Worm (Caenorhabditis elegans) whole organism, young adult: ENCODE results near the gene M163.11.
A peak's percentile ranks its signal among the peaks of the same experiment; 100 is the strongest.

Experiments used
- B0035.1 ChIP-seq: sonication (generic microtip); optimal IDR thresholded peaks from 2 replicates; lab custom pipeline; 2016; ENCODE audit warnings: missing genetic modification characterization, mild to moderate bottlenecking, missing compliant biosample characterization, missing genotype, missing genetic modification reagents
- C17E4.6 ChIP-seq: fragments of 200-800 bp; sonication (Bioruptor generic); IDR thresholded peaks from 2 replicates; pipeline ENCODE4 v1.3.6; 2022; ENCODE audit warnings: missing genetic modification reagents, missing genetic modification characterization, missing compliant biosample characterization
- F22D6.2 ChIP-seq: sonication (generic microtip); optimal IDR thresholded peaks from 2 replicates; lab custom pipeline; 2016; ENCODE audit warnings: mild to moderate bottlenecking, missing genetic modification characterization, missing compliant biosample characterization
- K11D2.4 ChIP-seq: fragments of 200-800 bp; sonication (Bioruptor generic); IDR thresholded peaks from 2 replicates; pipeline ENCODE4 v1.3.6; 2022; ENCODE audit warnings: missing genetic modification reagents, missing genetic modification characterization, missing compliant biosample characterization
- ZK185.1 ChIP-seq: sonication (generic microtip); optimal IDR thresholded peaks from 2 replicates; lab custom pipeline; 2016; ENCODE audit warnings: mild to moderate bottlenecking, missing genetic modification characterization, missing compliant biosample characterization; ENCODE audit not compliant: poor library complexity, severe bottlenecking
- ama-1 ChIP-seq, 3 experiments: fragments of 150-350 bp in 1 of 3; sonication (generic microtip) in 2 of 3; optimal IDR thresholded peaks; 2 replicates each; lab custom pipeline; 2014 to 2018; ENCODE audit warnings: missing biosample characterization in 2 of 3, missing genetic modification characterization in 2 of 3, missing genetic modification reagents in 2 of 3
- attf-3 ChIP-seq: fragments of 200-800 bp; sonication (Bioruptor generic); conservative IDR thresholded peaks from 2 replicates; pipeline ENCODE4 v1.3.6; 2022; ENCODE audit warnings: missing genetic modification reagents, missing genetic modification characterization, missing compliant biosample characterization
- attf-5 ChIP-seq: fragments of 200-800 bp; sonication (Bioruptor generic); optimal IDR thresholded peaks from 2 replicates; lab custom pipeline; 2018; ENCODE audit warnings: mild to moderate bottlenecking, missing genetic modification characterization, missing compliant biosample characterization
- attf-6 ChIP-seq: fragments of 200-800 bp; sonication (Bioruptor generic); IDR thresholded peaks from 2 replicates; pipeline ENCODE4 v1.3.6; 2022; ENCODE audit warnings: missing genetic modification reagents, missing genetic modification characterization, missing compliant biosample characterization
- bed-1 ChIP-seq: fragments of 200-800 bp; sonication (Bioruptor generic); IDR thresholded peaks from 2 replicates; pipeline ENCODE4 v1.3.6; 2022; ENCODE audit warnings: missing genetic modification reagents, missing genetic modification characterization, missing compliant biosample characterization
- bed-2 ChIP-seq: fragments of 200-800 bp; sonication (Bioruptor generic); IDR thresholded peaks from 2 replicates; pipeline ENCODE4 v1.3.6; 2022; ENCODE audit warnings: missing genetic modification reagents, missing genetic modification characterization, missing compliant biosample characterization
- ccch-3 ChIP-seq: fragments of 200-800 bp; sonication (Bioruptor generic); optimal IDR thresholded peaks from 2 replicates; lab custom pipeline; 2018; ENCODE audit warnings: mild to moderate bottlenecking, missing genetic modification characterization, missing compliant biosample characterization
- cebp-1 ChIP-seq, 2 experiments: fragments of 200-800 bp in 1 of 2; sonication (Bioruptor generic) in 1 of 2; sonication (generic microtip) in 1 of 2; IDR thresholded peaks in 1 of 2; optimal IDR thresholded peaks in 1 of 2; 2 replicates each; pipeline versions ENCODE4 v1.3.6 to Lab custom; 2017 to 2022; ENCODE audit warnings: missing compliant biosample characterization in 2 of 2, missing genetic modification characterization in 2 of 2, mild to moderate bottlenecking in 1 of 2, missing genetic modification reagents in 1 of 2, moderate library complexity in 1 of 2
- ceh-27 ChIP-seq: fragments of 200-800 bp; sonication (Bioruptor generic); optimal IDR thresholded peaks from 2 replicates; lab custom pipeline; 2018; ENCODE audit warnings: mild to moderate bottlenecking, missing genetic modification characterization, moderate library complexity, missing compliant biosample characterization
- chd-7 ChIP-seq: sonication (generic microtip); optimal IDR thresholded peaks from 2 replicates; lab custom pipeline; 2016; ENCODE audit warnings: mild to moderate bottlenecking, missing genetic modification characterization, moderate library complexity, missing compliant biosample characterization
- dox-1 ChIP-seq: fragments of 200-800 bp; sonication (Bioruptor generic); IDR thresholded peaks from 2 replicates; pipeline ENCODE4 v1.3.6; 2022; ENCODE audit warnings: missing genetic modification reagents, missing genetic modification characterization, missing compliant biosample characterization
- egl-18 ChIP-seq: fragments of 200-800 bp; sonication (Bioruptor generic); IDR thresholded peaks from 2 replicates; pipeline ENCODE4 v1.3.6; 2022; ENCODE audit warnings: missing genetic modification reagents, missing genetic modification characterization, missing compliant biosample characterization
- fkh-3 ChIP-seq: sonication (generic microtip); optimal IDR thresholded peaks from 2 replicates; lab custom pipeline; 2016; ENCODE audit warnings: mild to moderate bottlenecking, missing genetic modification characterization, missing compliant biosample characterization
- gei-17 ChIP-seq: fragments of 200-800 bp; sonication (Bioruptor generic); optimal IDR thresholded peaks from 2 replicates; lab custom pipeline; 2018; ENCODE audit warnings: mild to moderate bottlenecking, missing genetic modification characterization, missing compliant biosample characterization
- him-1 ChIP-seq: sonication (generic microtip); optimal IDR thresholded peaks from 2 replicates; lab custom pipeline; 2016; ENCODE audit warnings: missing genotype, missing genetic modification reagents, missing genetic modification characterization, missing compliant biosample characterization
- hmg-1.2 ChIP-seq: fragments of 200-800 bp; sonication (Bioruptor generic); IDR thresholded peaks from 2 replicates; pipeline ENCODE4 v1.3.6; 2022; ENCODE audit warnings: missing genetic modification reagents, missing genetic modification characterization, missing compliant biosample characterization
- hrde-1 ChIP-seq: sonication (generic microtip); optimal IDR thresholded peaks from 2 replicates; lab custom pipeline; 2016; ENCODE audit warnings: missing genetic modification characterization, mild to moderate bottlenecking, missing compliant biosample characterization, moderate library complexity, missing genotype, missing genetic modification reagents, borderline replicate concordance
- lag-1 ChIP-seq: fragments of 200-800 bp; sonication (Bioruptor generic); IDR thresholded peaks from 2 replicates; pipeline ENCODE4 v1.3.6; 2022; ENCODE audit warnings: missing genetic modification reagents, missing genetic modification characterization, missing compliant biosample characterization
- lin-26 ChIP-seq: fragments of 200-800 bp; sonication (Bioruptor generic); IDR thresholded peaks from 2 replicates; pipeline ENCODE4 v1.3.6; 2022; ENCODE audit warnings: missing genetic modification reagents, missing genetic modification characterization, missing compliant biosample characterization
- lin-40 ChIP-seq: sonication (generic microtip); optimal IDR thresholded peaks from 2 replicates; lab custom pipeline; 2016; ENCODE audit warnings: missing genetic modification characterization, mild to moderate bottlenecking, missing compliant biosample characterization, missing genotype, missing genetic modification reagents
- lir-1 ChIP-seq: fragments of 200-800 bp; sonication (Bioruptor generic); conservative IDR thresholded peaks from 2 replicates; pipeline ENCODE4 v1.3.6; 2022; ENCODE audit warnings: missing genetic modification reagents, missing genetic modification characterization, missing compliant biosample characterization
- madf-10 ChIP-seq: sonication (generic microtip); optimal IDR thresholded peaks from 2 replicates; lab custom pipeline; 2016; ENCODE audit warnings: mild to moderate bottlenecking, missing genetic modification characterization, missing compliant biosample characterization
- madf-3 ChIP-seq: fragments of 200-800 bp; sonication (Bioruptor generic); IDR thresholded peaks from 2 replicates; pipeline ENCODE4 v1.3.6; 2022; ENCODE audit warnings: missing genetic modification reagents, missing genetic modification characterization, missing compliant biosample characterization
- mel-28 ChIP-seq: sonication (generic microtip); optimal IDR thresholded peaks from 2 replicates; lab custom pipeline; 2016; ENCODE audit warnings: borderline replicate concordance, mild to moderate bottlenecking, missing genetic modification characterization, missing compliant biosample characterization
- nfya-2 ChIP-seq: fragments of 200-800 bp; sonication (Bioruptor generic); IDR thresholded peaks from 2 replicates; pipeline ENCODE4 v1.3.6; 2022; ENCODE audit warnings: missing genetic modification reagents, missing genetic modification characterization, missing compliant biosample characterization
- nhr-27 ChIP-seq: fragments of 200-800 bp; sonication (Bioruptor generic); optimal IDR thresholded peaks from 2 replicates; lab custom pipeline; 2018; ENCODE audit warnings: mild to moderate bottlenecking, missing genetic modification characterization, moderate library complexity, missing compliant biosample characterization
- nhr-80 ChIP-seq: sonication (generic microtip); optimal IDR thresholded peaks from 2 replicates; lab custom pipeline; 2016; ENCODE audit warnings: missing genetic modification characterization, missing compliant biosample characterization
- nhr-90 ChIP-seq: sonication (generic microtip); optimal IDR thresholded peaks from 2 replicates; lab custom pipeline; 2016; ENCODE audit warnings: missing genotype, mild to moderate bottlenecking, missing genetic modification characterization, missing compliant biosample characterization
- pbrm-1 ChIP-seq: fragments of 200-800 bp; sonication (Bioruptor generic); IDR thresholded peaks from 2 replicates; pipeline ENCODE4 v1.3.6; 2022; ENCODE audit warnings: missing genetic modification reagents, missing genetic modification characterization, missing compliant biosample characterization
- rcor-1 ChIP-seq: fragments of 200-800 bp; sonication (Bioruptor generic); IDR thresholded peaks from 2 replicates; pipeline ENCODE4 v1.3.6; 2022; ENCODE audit warnings: missing genetic modification reagents, missing genetic modification characterization, missing compliant biosample characterization
- rec-8 ChIP-seq, 2 experiments: sonication (generic microtip); optimal IDR thresholded peaks; 2 replicates each; lab custom pipeline; 2016; ENCODE audit warnings: mild to moderate bottlenecking in 2 of 2, missing genetic modification characterization in 2 of 2, missing genetic modification reagents in 2 of 2, missing genotype in 2 of 2, missing biosample characterization in 1 of 2, missing compliant biosample characterization in 1 of 2, moderate library complexity in 1 of 2
- rpc-1 ChIP-seq, 2 experiments: fragments of 150-350 bp in 1 of 2; sonication (generic microtip) in 1 of 2; optimal IDR thresholded peaks; 2 replicates each; lab custom pipeline; 2014 to 2018; ENCODE audit warnings: missing biosample characterization in 1 of 2, missing genetic modification characterization in 1 of 2, missing genetic modification reagents in 1 of 2, missing genotype in 1 of 2
- sdz-38 ChIP-seq: sonication (generic microtip); optimal IDR thresholded peaks from 2 replicates; lab custom pipeline; 2016; ENCODE audit warnings: missing genotype, missing genetic modification characterization, missing compliant biosample characterization
- sea-2 ChIP-seq: fragments of 200-800 bp; sonication (Bioruptor generic); IDR thresholded peaks from 2 replicates; pipeline ENCODE4 v1.3.6; 2022; ENCODE audit warnings: missing genetic modification characterization, missing compliant biosample characterization
- snpc-1.3 ChIP-seq: sonication (generic microtip); optimal IDR thresholded peaks from 2 replicates; lab custom pipeline; 2017; ENCODE audit warnings: missing genetic modification characterization, mild to moderate bottlenecking, missing compliant biosample characterization, antibody characterized with exemption, moderate library complexity, missing genotype, missing genetic modification reagents; ENCODE audit not compliant: insufficient read depth
- snpc-3.4 ChIP-seq: sonication (generic microtip); optimal IDR thresholded peaks from 2 replicates; lab custom pipeline; 2017; ENCODE audit warnings: missing genetic modification characterization, mild to moderate bottlenecking, missing compliant biosample characterization, antibody characterized with exemption, moderate library complexity, missing genotype, missing genetic modification reagents
- sptf-2 ChIP-seq: fragments of 200-800 bp; sonication (Bioruptor generic); optimal IDR thresholded peaks from 2 replicates; lab custom pipeline; 2018; ENCODE audit warnings: mild to moderate bottlenecking, missing genetic modification characterization, missing compliant biosample characterization
- tbp1 ChIP-seq: fragments of 200-800 bp; sonication (Bioruptor generic); optimal IDR thresholded peaks from 2 replicates; lab custom pipeline; 2018; ENCODE audit warnings: mild to moderate bottlenecking, missing genetic modification characterization, missing compliant biosample characterization
- unc-130 ChIP-seq: sonication (generic microtip); optimal IDR thresholded peaks from 2 replicates; lab custom pipeline; 2016; ENCODE audit warnings: missing genetic modification reagents, missing genetic modification characterization, missing compliant biosample characterization
- xnd-1 ChIP-seq: sonication (generic microtip); optimal IDR thresholded peaks from 2 replicates; lab custom pipeline; 2016; ENCODE audit warnings: missing genotype, missing genetic modification reagents, missing genetic modification characterization, missing compliant biosample characterization
- ztf-3 ChIP-seq: fragments of 200-800 bp; sonication (Bioruptor generic); optimal IDR thresholded peaks from 2 replicates; lab custom pipeline; 2018; ENCODE audit warnings: mild to moderate bottlenecking, missing genetic modification characterization, missing compliant biosample characterization

M163.11 gene

DNA sequence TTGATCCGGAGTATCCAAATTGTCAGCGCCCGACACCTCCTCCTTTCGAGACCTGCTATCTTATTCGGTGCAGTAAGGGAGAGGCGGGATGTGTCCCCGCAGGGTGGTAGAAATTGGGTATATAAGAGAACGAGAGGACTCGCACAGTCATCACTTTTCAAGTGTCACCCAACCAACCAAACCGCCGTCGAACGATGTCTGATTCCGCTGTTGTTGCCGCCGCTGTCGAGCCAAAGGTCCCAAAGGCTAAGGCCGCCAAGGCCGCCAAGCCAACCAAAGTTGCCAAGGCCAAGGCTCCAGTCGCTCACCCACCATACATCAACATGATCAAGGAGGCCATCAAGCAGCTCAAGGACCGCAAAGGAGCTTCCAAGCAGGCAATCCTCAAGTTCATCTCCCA, 10.8 kb downstream of the M163.11 start, which contains the start of gene his-24 (continued):
- no peak for TF ChIP-seq ZK185.1 (tag; lab: Kevin White, UChicago)
- no peak for TF ChIP-seq nhr-90 (tag; lab: Kevin White, UChicago)
- TF ChIP-seq lin-40 (tag; lab: Kevin White, UChicago) = peak; percentile 78
- no peak for TF ChIP-seq sdz-38 (tag; lab: Kevin White, UChicago)
- no peak for TF ChIP-seq ccch-3 (GFP tag; lab: Kevin White, UChicago)
- TF ChIP-seq sea-2 (GFP tag; lab: Robert Waterston, UW) = no peak
- TF ChIP-seq xnd-1 (tag; lab: Kevin White, UChicago) = no peak
- no peak for TF ChIP-seq him-1
- peak; percentile 62 for TF ChIP-seq K11D2.4 (GFP tag; lab: Robert Waterston, UW)
- no peak for TF ChIP-seq attf-3 (GFP tag; lab: Robert Waterston, UW)
- TF ChIP-seq ztf-3 (GFP tag; lab: Kevin White, UChicago) = no peak
- TF ChIP-seq chd-7 (tag; lab: Kevin White, UChicago) = peak; percentile 16
- TF ChIP-seq bed-1 (GFP tag; lab: Robert Waterston, UW) = no peak
- TF ChIP-seq C17E4.6 = no peak
- TF ChIP-seq hmg-1.2 (GFP tag; lab: Robert Waterston, UW) = peak; percentile 35; the same call in 1 of the 2 replicates
- TF ChIP-seq snpc-1.3 (tag; lab: Kevin White, UChicago) = no peak
- TF ChIP-seq cebp-1 (GFP tag; IDR thresholded peaks at IDR 0.05; lab: Robert Waterston, UW) = no peak
- TF ChIP-seq cebp-1 (tag; optimal IDR thresholded peaks at IDR 0.05; lab: Kevin White, UChicago) = no peak
- no peak for TF ChIP-seq rpc-1 (optimal IDR thresholded peaks at IDR 0.05; lab: Kevin White, UChicago)
- TF ChIP-seq rpc-1 (tag; optimal IDR thresholded peaks at IDR 0.05; lab: Kevin White, UChicago) = no peak
- TF ChIP-seq mel-28 (tag; lab: Kevin White, UChicago) = no peak
- TF ChIP-seq nhr-80 (tag; lab: Kevin White, UChicago) = peak; percentile 37
- no peak for TF ChIP-seq unc-130 (GFP tag; lab: Kevin White, UChicago)
- no peak for TF ChIP-seq attf-6 (GFP tag; lab: Robert Waterston, UW)
- no peak for TF ChIP-seq lag-1 (GFP tag; lab: Robert Waterston, UW)
- no peak for TF ChIP-seq fkh-3 (tag; lab: Kevin White, UChicago)
- TF ChIP-seq rcor-1 (GFP tag; lab: Robert Waterston, UW) = no peak
- no peak for TF ChIP-seq madf-3 (GFP tag; lab: Robert Waterston, UW)
- no peak for TF ChIP-seq madf-10
- TF ChIP-seq snpc-3.4 (tag; lab: Kevin White, UChicago) = no peak
- no peak for TF ChIP-seq nhr-27 (tag; lab: Kevin White, UChicago)
- no peak for TF ChIP-seq nfya-2 (GFP tag; lab: Robert Waterston, UW)
- TF ChIP-seq gei-17 = no peak
- peak; percentile 71 for TF ChIP-seq dox-1 (GFP tag; lab: Robert Waterston, UW)
- no peak for TF ChIP-seq bed-2 (GFP tag; lab: Robert Waterston, UW)
- peak; percentile 97 for TF ChIP-seq pbrm-1 (GFP tag; lab: Robert Waterston, UW)
- no peak for TF ChIP-seq hrde-1 (tag; lab: Kevin White, UChicago)
- TF ChIP-seq ceh-27 = peak; percentile 77
- TF ChIP-seq lin-26 (GFP tag; lab: Robert Waterston, UW) = 0 out of 2 replicates have a peak, but pooled peaks have one; percentile 8
- no peak for TF ChIP-seq B0035.1 (tag; lab: Kevin White, UChicago)
- TF ChIP-seq tbp1 = peak; percentile 67
- TF ChIP-seq sptf-2 (GFP tag; lab: Kevin White, UChicago) = no peak
- peak; percentile 24 for TF ChIP-seq ama-1 (optimal IDR thresholded peaks at IDR 0.05; lab: Kevin White, UChicago)
- no peak for TF ChIP-seq ama-1 (GFP tag; optimal IDR thresholded peaks at IDR 0.05; lab: Kevin White, UChicago)
- TF ChIP-seq attf-5 (GFP tag; lab: Kevin White, UChicago) = no peak
- no peak for TF ChIP-seq lir-1 (GFP tag; lab: Robert Waterston, UW)
- no peak for TF ChIP-seq rec-8 (tag; optimal IDR thresholded peaks at IDR 0.05; lab: Kevin White, UChicago)
- TF ChIP-seq egl-18 (GFP tag; lab: Robert Waterston, UW) = peak; percentile 5; the same call in 1 of the 2 replicates
- no peak for TF ChIP-seq F22D6.2 (tag; lab: Kevin White, UChicago)
